Worm (Caenorhabditis elegans) whole organism, L4/young adult: ENCODE results near the gene nuo-3.
"Not testable (repeated sequence)": the region's sequence is repeated elsewhere in the genome, so short reads cannot be mapped to it uniquely, and the experiment has no call there.

Experiments used
- W03F9.2 ChIP-seq: fragments of 150-350 bp; optimal IDR thresholded peaks from 2 replicates; lab custom pipeline; 2014; ENCODE audit warnings: missing biosample characterization, missing genetic modification characterization
- dao-5 ChIP-seq: sonication (generic microtip); optimal IDR thresholded peaks from 2 replicates; lab custom pipeline; 2016; ENCODE audit warnings: missing genotype, missing genetic modification characterization, moderate library complexity, missing compliant biosample characterization

ce11 chrIV:14774454-14774853, 22.9 kb downstream of the nuo-3 start, which contains the start of gene Y57G11C.51:
- not testable (repeated sequence) for TF ChIP-seq W03F9.2, dao-5 (tag; lab: Kevin White, UChicago)
